Worm (Caenorhabditis elegans) whole organism, L2 larva: ENCODE data around the gene F10E9.2.

Experiments
- ZK546.5 ChIP-seq: sonication (generic microtip); optimal IDR thresholded peaks from 2 replicates; lab custom pipeline; 2017; ENCODE audit warnings: missing biosample characterization, missing genetic modification characterization
- elt-1 ChIP-seq: fragments of 150-350 bp; optimal IDR thresholded peaks from 2 replicates; lab custom pipeline; 2014; ENCODE audit warnings: missing biosample characterization, missing genetic modification characterization
- mdl-1 ChIP-seq, 2 experiments: fragments of 150-350 bp in 1 of 2; sonication (generic microtip) in 1 of 2; optimal IDR thresholded peaks; 2 replicates each; lab custom pipeline; 2017; ENCODE audit warnings: missing biosample characterization in 2 of 2, missing genetic modification characterization in 2 of 2
- nhr-10 ChIP-seq: sonication (generic microtip); optimal IDR thresholded peaks from 2 replicates; lab custom pipeline; 2017; ENCODE audit warnings: missing biosample characterization, missing genetic modification characterization

DNA sequence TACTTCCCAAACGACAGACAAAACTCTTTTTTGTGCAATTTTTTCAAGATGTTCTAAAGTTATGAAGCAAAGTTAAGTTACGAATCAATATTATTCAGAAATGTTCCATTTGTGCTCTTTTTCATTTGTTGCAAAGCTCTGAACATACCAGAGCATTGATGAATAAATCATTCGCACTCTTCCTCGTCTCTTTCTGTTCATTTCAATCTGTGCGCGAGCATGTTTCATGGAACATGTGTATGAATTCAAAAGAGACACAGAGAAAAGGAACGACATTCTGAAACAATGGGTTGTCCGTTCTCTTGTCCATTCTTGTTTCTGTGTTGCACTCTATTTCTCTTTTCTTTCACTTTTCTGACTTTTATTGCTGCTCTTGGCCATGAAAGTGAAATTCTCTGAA, 32.1 kb upstream of the F10E9.2 start:
- no peak for TF ChIP-seq nhr-10 (tag; lab: Kevin White, UChicago)
- TF ChIP-seq ZK546.5 (tag; lab: Kevin White, UChicago): no peak
- TF ChIP-seq mdl-1 (tag; optimal IDR thresholded peaks at IDR 0.05; lab: Kevin White, UChicago): no peak
- TF ChIP-seq elt-1 (tag; lab: Kevin White, UChicago): no peak
